Worm (Caenorhabditis elegans) whole organism, midembryonic: Measurements from ENCODE around the gene pag-3.

Source experiments
- T22C8.4 ChIP-seq: fragments of 200-800 bp; sonication (Bioruptor generic); IDR thresholded peaks from 2 replicates; pipeline ENCODE4 v1.3.6; 2022; ENCODE audit warnings: missing genetic modification characterization, missing compliant biosample characterization
- cog-1 ChIP-seq: sonication (generic microtip); optimal IDR thresholded peaks from 2 replicates; lab custom pipeline; 2016; ENCODE audit warnings: missing genetic modification characterization, missing compliant biosample characterization
- flt-1 ChIP-seq: fragments of 200-800 bp; sonication (Bioruptor generic); IDR thresholded peaks from 2 replicates; pipeline ENCODE4 v1.3.6; 2022; ENCODE audit warnings: missing genetic modification characterization, missing compliant biosample characterization
- ztf-23 ChIP-seq: fragments of 200-800 bp; sonication (Bioruptor generic); IDR thresholded peaks from 2 replicates; pipeline ENCODE4 v1.3.6; 2022; ENCODE audit warnings: missing genetic modification reagents, missing genetic modification characterization, missing compliant biosample characterization

ce11 chrX:14946464-14947354 is 7.7 kb downstream of the pag-3 start:
- TF ChIP-seq flt-1 (no peak), cog-1 (no peak), ztf-23 (GFP tag; lab: Robert Waterston, UW) (no peak), T22C8.4 (GFP tag; lab: Robert Waterston, UW) (no peak)
